Fruit fly (Drosophila melanogaster): ENCODE data around the gene Cyp309a2.

- TF ChIP-seq Abd-B (GFP tag; optimal IDR thresholded peaks at IDR 0.05) (no peak), Vsx2 (GFP tag; optimal IDR thresholded peaks at IDR 0.05; ENCODE audit: partially characterized antibody) (peak; percentile 54)
Measured at dm6 chr2L:2564758-2565157, 8.1 kb downstream of the Cyp309a2 start, which contains the start of gene Cyp309a1.
